Fruit fly (Drosophila melanogaster) whole organism, wandering third instar larva: ENCODE data around the gene eya.

Source experiments
- Abd-B ChIP-seq: fragments of >200 bp; optimal IDR thresholded peaks from 2 replicates; lab custom pipeline; 2017; ENCODE audit warnings: missing biosample characterization, missing genetic modification characterization
- CG32264 ChIP-seq: fragments of 200-800 bp; sonication (Bioruptor generic); optimal IDR thresholded peaks from 2 replicates; lab custom pipeline; 2016; ENCODE audit warnings: missing biosample characterization, missing genetic modification characterization
- CG9705 ChIP-seq: fragments of 200-800 bp; sonication (Bioruptor generic); optimal IDR thresholded peaks from 2 replicates; lab custom pipeline; 2018; ENCODE audit warnings: missing biosample characterization, mild to moderate bottlenecking, missing genetic modification characterization
- Dfd ChIP-seq: fragments of >200 bp; optimal IDR thresholded peaks from 2 replicates; lab custom pipeline; 2017; ENCODE audit warnings: missing biosample characterization, missing genetic modification characterization
- Dif ChIP-seq: fragments of 200-275, 200-300 bp; sonication (Bioruptor generic); optimal IDR thresholded peaks from 2 replicates; lab custom pipeline; 2018; ENCODE audit warnings: missing biosample characterization, missing genetic modification characterization; ENCODE audit not compliant: partially characterized antibody
- GATAd ChIP-seq: sonication (Bioruptor generic); optimal IDR thresholded peaks from 2 replicates; lab custom pipeline; 2016; ENCODE audit warnings: missing biosample characterization, missing genetic modification characterization
- HLH106 ChIP-seq: fragments of 200-800 bp; optimal IDR thresholded peaks from 3 replicates; lab custom pipeline; 2019; ENCODE audit warnings: missing biosample characterization, mild to moderate bottlenecking, missing genetic modification characterization, moderate library complexity
- Hr78 ChIP-seq: fragments of >200 bp; optimal IDR thresholded peaks from 2 replicates; lab custom pipeline; 2017; ENCODE audit warnings: missing biosample characterization, missing genetic modification characterization
- Hr83 ChIP-seq: fragments of 200-300 bp; sonication (Bioruptor generic); optimal IDR thresholded peaks from 2 replicates; lab custom pipeline; 2016; ENCODE audit warnings: missing biosample characterization, mild to moderate bottlenecking, missing genetic modification characterization, moderate library complexity; ENCODE audit not compliant: poor library complexity, severe bottlenecking
- Jra ChIP-seq: sonication (Bioruptor generic); optimal IDR thresholded peaks from 2 replicates; lab custom pipeline; 2016; ENCODE audit warnings: missing biosample characterization, missing genetic modification characterization
- Mio ChIP-seq: sonication (Bioruptor generic); optimal IDR thresholded peaks from 2 replicates; lab custom pipeline; 2016; ENCODE audit warnings: missing biosample characterization, missing genetic modification characterization
- Myc ChIP-seq: fragments of >200 bp; optimal IDR thresholded peaks from 2 replicates; lab custom pipeline; 2017
- N ChIP-seq: fragments of >200 bp; optimal IDR thresholded peaks from 2 replicates; lab custom pipeline; 2018; ENCODE audit warnings: missing biosample characterization, missing external identifiers, missing genetic modification characterization
- Rel ChIP-seq, 2 experiments: fragments of 200-800 bp; sonication (Bioruptor generic) in 1 of 2; optimal IDR thresholded peaks; 2 replicates in 1 of 2; 3 replicates in 1 of 2; lab custom pipeline; 2016 to 2019; ENCODE audit warnings: mild to moderate bottlenecking in 2 of 2, missing biosample characterization in 2 of 2, missing genetic modification characterization in 2 of 2, moderate library complexity in 1 of 2
- Sp1 ChIP-seq: fragments of 200-800 bp; sonication (Bioruptor generic); optimal IDR thresholded peaks from 3 replicates; lab custom pipeline; 2019; ENCODE audit warnings: missing biosample characterization, mild to moderate bottlenecking, missing genetic modification characterization, moderate library complexity
- br ChIP-seq: fragments of 200-800 bp; sonication (Bioruptor generic); optimal IDR thresholded peaks from 2 replicates; lab custom pipeline; 2016; ENCODE audit warnings: missing biosample characterization, missing genetic modification characterization
- brk ChIP-seq: fragments of 200-800 bp; sonication (Bioruptor generic); optimal IDR thresholded peaks from 2 replicates; lab custom pipeline; 2016; ENCODE audit warnings: missing biosample characterization, mild to moderate bottlenecking, missing genetic modification characterization
- dl ChIP-seq, 2 experiments: fragments of 175-275, 200-275 bp in 1 of 2; fragments of 200-275 bp in 1 of 2; sonication (Bioruptor generic); optimal IDR thresholded peaks; lab custom pipeline; 2018; ENCODE audit warnings: mild to moderate bottlenecking in 2 of 2, missing biosample characterization in 2 of 2, missing genetic modification characterization in 2 of 2, moderate library complexity in 2 of 2; ENCODE audit not compliant: partially characterized antibody in 2 of 2, insufficient read depth in 1 of 2
- dmrt93B ChIP-seq: fragments of 200-800 bp; sonication (Bioruptor generic); optimal IDR thresholded peaks from 2 replicates; lab custom pipeline; 2018; ENCODE audit warnings: missing biosample characterization, mild to moderate bottlenecking, missing genetic modification characterization
- dsf ChIP-seq: sonication (Bioruptor generic); optimal IDR thresholded peaks from 2 replicates; lab custom pipeline; 2016; ENCODE audit warnings: missing biosample characterization, missing genetic modification characterization, borderline replicate concordance
- ey ChIP-seq: fragments of 200-800 bp; sonication (Bioruptor generic); optimal IDR thresholded peaks from 2 replicates; lab custom pipeline; 2016; ENCODE audit warnings: missing biosample characterization, missing genetic modification characterization
- foxo ChIP-seq, 2 experiments: fragments of 200-800 bp; sonication (Bioruptor generic); optimal IDR thresholded peaks; 2 replicates in 1 of 2; 3 replicates in 1 of 2; lab custom pipeline; 2016 to 2017; ENCODE audit warnings: missing biosample characterization in 2 of 2, missing genetic modification characterization in 2 of 2
- fru ChIP-seq: fragments of 200-800 bp; sonication (Bioruptor generic); optimal IDR thresholded peaks from 3 replicates; lab custom pipeline; 2016; ENCODE audit warnings: missing biosample characterization, mild to moderate bottlenecking, missing genetic modification characterization
- h ChIP-seq: fragments of 200-800 bp; sonication (Bioruptor generic); optimal IDR thresholded peaks from 3 replicates; lab custom pipeline; 2016; ENCODE audit warnings: missing biosample characterization, mild to moderate bottlenecking, missing genetic modification characterization
- jim ChIP-seq: fragments of 175-275, 200-325 bp; sonication (Bioruptor generic); optimal IDR thresholded peaks from 2 replicates; lab custom pipeline; 2016; ENCODE audit warnings: missing biosample characterization, mild to moderate bottlenecking, missing genetic modification characterization
- lola ChIP-seq: fragments of >200 bp; optimal IDR thresholded peaks from 2 replicates; lab custom pipeline; 2017; ENCODE audit warnings: missing biosample characterization, missing genetic modification characterization
- pan ChIP-seq: fragments of >200 bp; optimal IDR thresholded peaks from 2 replicates; lab custom pipeline; 2017
- psq ChIP-seq: fragments of 200-800 bp; sonication (Bioruptor generic); optimal IDR thresholded peaks from 3 replicates; lab custom pipeline; 2017; ENCODE audit warnings: missing biosample characterization, mild to moderate bottlenecking, missing genetic modification characterization, moderate library complexity
- rgr ChIP-seq: fragments of 200-800 bp; sonication (Bioruptor generic); optimal IDR thresholded peaks from 3 replicates; lab custom pipeline; 2016; ENCODE audit warnings: missing biosample characterization, mild to moderate bottlenecking, missing genetic modification characterization
- sage ChIP-seq: fragments of 200-800 bp; sonication (Bioruptor generic); optimal IDR thresholded peaks from 2 replicates; lab custom pipeline; 2016; ENCODE audit warnings: missing biosample characterization, mild to moderate bottlenecking, missing genetic modification characterization
- sv ChIP-seq: fragments of 200-800 bp; sonication (Bioruptor generic); optimal IDR thresholded peaks from 3 replicates; lab custom pipeline; 2016; ENCODE audit warnings: missing biosample characterization, missing genetic modification characterization
- usp ChIP-seq: fragments of >200 bp; optimal IDR thresholded peaks from 2 replicates; lab custom pipeline; 2017; ENCODE audit warnings: missing biosample characterization, missing genetic modification characterization

eya gene

dm6 chr2L:6559131-6559530, 12.4 kb upstream of the eya start, which contains the start of gene COX5BL:
Gene COX5BL (plus strand): TSS chr2L:6559431.
- TF ChIP-seq pan (lab: Kevin White, UChicago) (no peak), dsf (GFP tag; lab: Kevin White, UChicago) (no peak), Myc (lab: Kevin White, UChicago) (no peak), brk (no peak), N (no peak), HLH106 (tag; lab: Kevin White, UChicago) (no peak), usp (GFP tag; lab: Kevin White, UChicago) (no peak), Sp1 (no peak), Dif (no peak), CG32264 (GFP tag; lab: Kevin White, UChicago) (no peak)
- TF ChIP-seq, all 38 proteins: peak for 0

dm6 chr2L:6557429-6558384, 10.9 kb upstream of the eya start, which contains the start of the genes IFT52 and COX5B:
Gene IFT52 (minus strand): TSS chr2L:6557502.
Gene COX5B (plus strand): TSS chr2L:6557800.
- no peak for TF ChIP-seq usp (GFP tag; lab: Kevin White, UChicago)
- TF ChIP-seq Rel (GFP tag; optimal IDR thresholded peaks at IDR 0.05; lab: Kevin White, UChicago): no peak
- TF ChIP-seq Rel (tag; optimal IDR thresholded peaks at IDR 0.05; lab: Kevin White, UChicago): peak; percentile 82
- peak; percentile 62 for TF ChIP-seq fru (GFP tag; lab: Kevin White, UChicago)
- TF ChIP-seq dl (GFP tag; optimal IDR thresholded peaks at IDR 0.05; lab: Kevin White, UChicago; ENCODE audit: insufficient read depth in 1 of 2, partially characterized antibody in 2 of 2): no peak
- no peak for TF ChIP-seq Dif
- TF ChIP-seq psq (GFP tag; lab: Kevin White, UChicago): peak; percentile 48
- peak; percentile 89 for TF ChIP-seq Hr83 (GFP tag; lab: Kevin White, UChicago)
- peak; percentile 34 for TF ChIP-seq CG9705 (GFP tag; lab: Kevin White, UChicago)
- TF ChIP-seq ey (GFP tag; lab: Kevin White, UChicago): no peak
- TF ChIP-seq foxo (GFP tag; optimal IDR thresholded peaks at IDR 0.05; lab: Kevin White, UChicago): peak in 1 of 2 experiments; percentile 71
- no peak for TF ChIP-seq N
- no peak for TF ChIP-seq br (GFP tag; lab: Kevin White, UChicago)
- peak; percentile 60 for TF ChIP-seq h
- no peak for TF ChIP-seq Hr78 (GFP tag; lab: Kevin White, UChicago)
- TF ChIP-seq sv (GFP tag; lab: Kevin White, UChicago): peak; percentile 43
- TF ChIP-seq sage (GFP tag; lab: Kevin White, UChicago): peak; percentile 56
- peak; percentile 76 for TF ChIP-seq rgr
- TF ChIP-seq Myc (lab: Kevin White, UChicago): peak; percentile 57
- TF ChIP-seq dmrt93B: peak; percentile 44
- no peak for TF ChIP-seq lola
- TF ChIP-seq HLH106 (tag; lab: Kevin White, UChicago): peak; percentile 46

DNA sequence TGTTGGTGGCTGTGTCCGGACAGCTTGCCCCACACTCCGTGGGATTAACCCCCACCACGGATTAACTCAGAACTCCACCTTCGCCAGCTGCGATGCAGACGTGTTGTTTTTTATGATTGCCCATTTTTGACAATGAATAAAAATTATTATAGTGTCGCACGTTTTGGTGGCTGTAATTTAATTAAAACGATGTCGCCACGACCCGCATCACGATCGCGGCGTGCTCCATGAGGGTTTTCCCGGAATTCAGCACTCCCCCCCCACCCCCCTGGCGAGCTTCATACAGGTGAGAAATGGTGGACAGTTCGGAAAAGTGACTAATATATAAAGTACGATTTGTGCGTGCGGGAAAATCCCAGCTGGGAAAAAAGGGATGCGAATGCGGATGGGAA, 7.0 kb upstream of the eya start:
- TF ChIP-seq Dfd (GFP tag; lab: Kevin White, UChicago) (peak; percentile 82), CG32264 (GFP tag; lab: Kevin White, UChicago) (no peak), Mio (GFP tag; lab: Kevin White, UChicago) (no peak)

- no peak for TF ChIP-seq fru (GFP tag; lab: Kevin White, UChicago)
- no peak for TF ChIP-seq jim
- no peak for TF ChIP-seq Sp1
- no peak for TF ChIP-seq Abd-B (GFP tag; lab: Kevin White, UChicago)
- TF ChIP-seq psq (GFP tag; lab: Kevin White, UChicago): no peak
- no peak for TF ChIP-seq dl (GFP tag; optimal IDR thresholded peaks at IDR 0.05; lab: Kevin White, UChicago; ENCODE audit: insufficient read depth in 1 of 2, partially characterized antibody in 2 of 2)
- no peak for TF ChIP-seq pan (lab: Kevin White, UChicago)
- no peak for TF ChIP-seq br (GFP tag; lab: Kevin White, UChicago)
- no peak for TF ChIP-seq GATAd
- TF ChIP-seq sage (GFP tag; lab: Kevin White, UChicago): no peak
- no peak for TF ChIP-seq Mio (GFP tag; lab: Kevin White, UChicago)
- TF ChIP-seq Jra (GFP tag; lab: Kevin White, UChicago): no peak
- TF ChIP-seq rgr: no peak
Observed at dm6 chr2L:6553041-6553796, 6.4 kb upstream of the eya start.
